Fruit fly (Drosophila melanogaster): ENCODE results near the gene CG7231.

The CG7231 gene

DNA sequence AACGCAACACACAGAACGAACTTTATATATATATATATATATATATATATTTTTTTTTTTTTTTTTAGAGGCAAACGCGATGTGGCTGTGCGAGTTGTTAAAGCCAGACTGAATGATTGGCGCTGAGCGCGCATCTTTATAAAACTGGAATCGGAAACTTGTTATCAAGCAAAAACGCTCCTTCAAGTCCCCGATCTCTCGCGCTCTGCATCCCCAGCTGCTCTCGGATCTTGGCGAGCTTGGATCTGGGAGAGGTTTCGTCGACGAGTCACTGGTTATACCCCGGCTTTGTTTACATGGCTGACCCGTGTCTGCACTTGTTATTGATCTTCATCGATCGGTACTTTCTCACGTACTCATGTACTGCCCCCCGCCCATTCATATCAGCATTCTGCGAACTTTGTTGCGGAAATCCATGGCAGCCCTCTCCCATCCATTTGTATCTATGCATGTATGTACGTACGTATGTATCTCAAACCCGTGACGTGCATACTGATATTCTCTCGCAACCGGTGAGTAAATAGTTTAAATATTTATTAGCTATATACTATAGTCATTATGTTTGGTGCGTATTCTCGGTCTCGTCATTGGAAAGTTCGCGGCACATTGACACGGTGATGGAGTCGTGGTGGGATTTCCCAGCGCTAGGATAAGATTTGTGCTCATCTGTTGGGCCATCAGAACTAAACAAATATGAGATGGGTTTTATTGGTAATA, 23.6 kb downstream of the CG7231 start, which contains the start of gene Spn28Dc:
Gene Spn28Dc (minus strand): TSS at position 51 of the 717 bp plus-strand sequence.
- no peak for TF ChIP-seq psq (optimal IDR thresholded peaks at IDR 0.05)
- TF ChIP-seq insv (optimal IDR thresholded peaks at IDR 0.05): no peak
- TF ChIP-seq Sin3A (optimal IDR thresholded peaks at IDR 0.05): no peak
- no peak for TF ChIP-seq ttk (optimal IDR thresholded peaks at IDR 0.05)
- no peak for TF ChIP-seq h (optimal IDR thresholded peaks at IDR 0.05)
- TF ChIP-seq Myc (optimal IDR thresholded peaks at IDR 0.05): no peak

DNA sequence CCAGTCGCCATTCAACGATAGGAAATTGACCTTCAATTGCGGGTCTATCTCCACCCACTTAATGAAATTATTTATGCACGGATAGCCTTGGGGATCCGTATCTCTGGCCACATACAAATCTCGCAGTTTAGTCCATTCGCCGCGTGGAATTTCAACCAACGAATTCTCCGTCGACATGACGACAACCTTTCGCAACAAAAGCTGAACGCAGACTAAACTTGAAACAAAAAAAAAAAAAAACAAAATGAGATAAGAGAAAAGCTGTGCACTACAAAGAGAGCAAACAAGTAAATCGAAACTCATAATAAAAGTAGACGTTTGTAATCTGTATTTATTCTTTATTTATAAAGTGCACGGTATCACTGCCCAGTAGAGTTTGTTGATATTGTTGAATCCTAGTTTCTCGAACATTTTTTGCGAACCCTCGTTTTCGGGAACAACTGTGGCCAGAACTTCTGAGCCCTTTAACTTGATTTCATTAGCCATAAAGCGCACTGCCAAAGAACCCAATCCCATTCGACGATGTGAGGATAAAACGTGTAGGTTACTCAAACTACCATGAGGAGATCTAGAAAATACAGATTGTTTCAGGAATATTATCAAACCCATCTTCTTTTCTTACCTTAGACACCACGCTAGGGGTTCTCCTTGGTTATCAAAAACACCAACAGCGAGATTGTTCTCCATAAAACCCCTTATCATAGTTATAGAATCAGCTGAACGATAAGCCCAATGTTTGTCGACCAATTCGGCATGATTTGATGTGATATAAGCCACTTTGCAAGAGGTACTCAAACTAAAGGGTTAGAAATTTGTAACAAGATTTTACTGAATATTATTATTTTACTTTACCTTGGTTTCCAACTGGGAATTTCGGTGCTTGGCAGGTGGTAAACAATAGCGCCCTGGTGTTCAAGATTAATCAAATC, 25.8 kb downstream of the CG7231 start, which contains the start of gene CG12560:
Gene CG12560 (minus strand): TSS at position 195 of the 929 bp plus-strand sequence.
- TF ChIP-seq psq (optimal IDR thresholded peaks at IDR 0.05) (no peak), h (optimal IDR thresholded peaks at IDR 0.05) (no peak), Myc (optimal IDR thresholded peaks at IDR 0.05) (no peak), ttk (optimal IDR thresholded peaks at IDR 0.05) (no peak), insv (optimal IDR thresholded peaks at IDR 0.05) (no peak), Sin3A (optimal IDR thresholded peaks at IDR 0.05) (no peak)

DNA sequence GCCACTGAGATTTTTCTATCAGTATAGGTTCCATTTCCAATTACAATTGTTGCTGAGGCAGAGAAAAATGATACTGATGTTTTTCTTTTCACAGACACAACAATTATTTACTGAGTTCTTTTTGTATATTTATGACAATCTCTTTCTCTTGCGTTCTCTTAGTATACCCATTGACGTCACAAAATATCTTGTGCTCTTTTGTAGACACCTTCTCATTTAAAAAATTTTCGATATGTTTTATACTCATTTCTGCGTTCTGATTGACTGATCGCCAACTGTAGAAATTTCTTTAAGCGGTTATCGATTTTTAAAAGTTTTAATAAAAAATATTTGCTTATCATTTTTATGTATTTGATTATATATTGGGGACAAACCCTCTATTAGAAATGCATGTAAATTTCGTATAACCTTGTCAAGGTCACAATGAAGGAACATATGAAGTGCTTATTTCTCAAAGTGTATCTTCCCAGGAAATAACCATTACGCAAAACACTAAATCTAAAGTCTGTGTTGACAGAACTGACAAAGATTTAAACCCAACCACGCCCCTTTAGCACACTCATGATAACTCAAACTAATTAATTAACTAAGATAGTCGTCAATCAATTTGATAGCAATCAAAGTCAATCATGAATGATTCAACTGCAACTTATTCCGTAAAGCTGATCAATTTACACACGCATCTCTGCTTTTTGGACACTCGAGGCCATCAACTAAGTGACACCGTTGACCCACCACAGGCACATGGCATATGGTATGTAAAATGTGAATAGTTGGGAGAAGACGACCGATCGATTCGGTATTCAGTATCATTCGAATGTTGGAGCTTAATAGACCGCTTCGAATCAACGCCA, 27.1 kb downstream of the CG7231 start, which contains the start of the genes Glyat and Tg:
Gene Glyat (minus strand): TSS at position 51 of the 854 bp plus-strand sequence.
Gene Tg (plus strand): TSS at position 804 of the 854 bp plus-strand sequence.
- no peak for TF ChIP-seq Myc (optimal IDR thresholded peaks at IDR 0.05)
- no peak for TF ChIP-seq ttk (optimal IDR thresholded peaks at IDR 0.05)
- TF ChIP-seq Sin3A (optimal IDR thresholded peaks at IDR 0.05): no peak
- no peak for TF ChIP-seq insv (optimal IDR thresholded peaks at IDR 0.05)
- no peak for TF ChIP-seq h (optimal IDR thresholded peaks at IDR 0.05)
- TF ChIP-seq psq (optimal IDR thresholded peaks at IDR 0.05): no peak

DNA sequence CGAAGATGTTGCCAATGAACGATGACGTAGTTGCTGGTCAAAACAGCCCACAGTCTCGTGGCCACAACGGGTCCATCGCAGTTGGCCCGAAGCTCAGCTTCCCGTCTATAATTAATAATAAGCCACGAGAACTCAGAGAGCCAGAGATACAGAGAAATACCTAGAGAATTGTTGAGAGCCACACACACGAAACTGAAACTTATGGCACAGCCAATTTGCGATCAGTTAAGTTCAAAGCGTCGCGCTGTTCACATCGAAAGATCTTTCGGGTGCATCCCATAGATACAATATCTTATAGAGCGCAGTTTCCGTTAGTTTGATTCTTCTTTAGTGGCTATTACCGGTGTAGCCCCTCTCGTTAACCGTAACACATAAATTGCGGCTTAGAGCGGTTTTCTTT, 28.8 kb downstream of the CG7231 start:
- no peak for TF ChIP-seq ttk (optimal IDR thresholded peaks at IDR 0.05)
- no peak for TF ChIP-seq h (optimal IDR thresholded peaks at IDR 0.05)
- no peak for TF ChIP-seq psq (optimal IDR thresholded peaks at IDR 0.05)
- TF ChIP-seq Sin3A (optimal IDR thresholded peaks at IDR 0.05): no peak
- TF ChIP-seq Myc (optimal IDR thresholded peaks at IDR 0.05): no peak
- TF ChIP-seq insv (optimal IDR thresholded peaks at IDR 0.05): no peak

DNA sequence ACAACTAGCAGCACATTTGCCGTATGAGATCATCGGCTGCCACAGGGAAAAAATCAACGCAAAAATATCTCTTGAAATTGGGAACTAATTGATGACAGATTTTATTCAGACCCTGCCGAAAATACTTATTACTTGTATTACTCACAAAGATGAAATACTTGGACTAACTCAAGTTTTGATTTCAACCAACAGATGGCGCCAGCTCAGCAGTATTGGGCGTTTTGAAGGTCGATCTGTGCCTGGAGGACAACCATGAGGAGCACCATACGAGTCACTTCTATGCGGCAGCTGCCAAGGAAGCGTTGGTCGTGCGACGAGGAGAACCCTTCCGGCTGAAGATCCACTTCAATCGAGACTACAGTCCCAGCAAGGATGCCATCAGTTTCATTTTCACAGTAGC, 40.6 kb downstream of the CG7231 start:
- TF ChIP-seq ttk (optimal IDR thresholded peaks at IDR 0.05) (no peak), insv (optimal IDR thresholded peaks at IDR 0.05) (no peak), Myc (optimal IDR thresholded peaks at IDR 0.05) (no peak), psq (optimal IDR thresholded peaks at IDR 0.05) (no peak), h (optimal IDR thresholded peaks at IDR 0.05) (no peak), Sin3A (optimal IDR thresholded peaks at IDR 0.05) (no peak)

DNA sequence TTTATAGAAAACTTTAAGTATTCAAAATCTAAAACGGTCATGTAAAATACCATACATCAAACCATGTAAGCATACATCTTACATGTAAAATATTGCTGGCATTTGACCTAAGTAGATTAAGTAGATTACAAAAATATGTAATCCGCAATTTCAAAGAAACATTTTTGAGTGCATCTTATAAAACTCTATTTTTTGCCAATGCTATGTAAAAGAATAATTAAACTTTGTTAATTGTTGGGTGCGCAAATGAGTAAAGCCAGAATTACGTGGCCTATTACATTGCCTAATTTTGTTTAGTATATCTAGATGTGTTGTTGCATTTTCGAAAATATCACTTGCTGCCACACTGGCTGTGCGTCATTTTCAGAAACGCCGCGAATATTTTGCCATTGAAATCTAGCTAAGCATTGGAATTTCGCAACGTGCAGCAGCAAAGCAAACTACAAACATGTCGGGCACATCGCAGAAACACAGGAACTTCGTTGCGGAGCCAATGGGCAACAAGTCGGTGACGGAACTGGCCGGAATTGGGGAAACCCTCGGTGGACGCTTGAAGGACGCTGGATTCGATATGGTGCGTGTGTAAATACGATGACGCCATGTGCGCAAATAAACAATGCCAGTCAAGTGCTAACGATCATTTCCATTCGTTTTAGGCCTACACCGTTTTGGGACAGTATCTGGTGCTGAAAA, 45.6 kb downstream of the CG7231 start, which contains the start of gene baf:
Gene baf (plus strand): TSS at position 303 of the 693 bp plus-strand sequence.
- no peak for TF ChIP-seq Myc (optimal IDR thresholded peaks at IDR 0.05)
- TF ChIP-seq ttk (optimal IDR thresholded peaks at IDR 0.05): no peak
- TF ChIP-seq psq (optimal IDR thresholded peaks at IDR 0.05): no peak
- TF ChIP-seq Sin3A (optimal IDR thresholded peaks at IDR 0.05): no peak
- no peak for TF ChIP-seq insv (optimal IDR thresholded peaks at IDR 0.05)
- no peak for TF ChIP-seq h (optimal IDR thresholded peaks at IDR 0.05)

DNA sequence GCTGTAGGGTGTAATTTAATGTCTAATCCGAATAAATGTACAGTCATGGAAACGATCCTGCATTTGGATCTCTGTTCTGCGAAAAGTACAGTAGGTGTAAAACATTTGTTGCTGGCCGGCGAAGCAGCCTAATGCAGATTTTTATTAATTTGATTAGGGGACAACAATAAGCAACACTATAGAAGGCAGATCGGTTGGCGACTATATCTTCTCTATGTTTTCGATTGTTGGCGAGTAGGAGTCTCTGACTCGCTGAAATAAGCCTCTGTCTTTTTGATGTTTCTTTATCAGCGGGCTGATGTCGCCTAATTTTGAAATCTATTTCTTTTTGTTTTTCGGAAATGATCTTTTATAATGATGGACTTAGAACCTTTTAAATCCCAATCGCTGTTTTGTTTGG, 46.4 kb downstream of the CG7231 start:
- TF ChIP-seq psq (optimal IDR thresholded peaks at IDR 0.05) (no peak), Sin3A (optimal IDR thresholded peaks at IDR 0.05) (no peak), ttk (optimal IDR thresholded peaks at IDR 0.05) (no peak), Myc (optimal IDR thresholded peaks at IDR 0.05) (no peak), insv (optimal IDR thresholded peaks at IDR 0.05) (no peak), h (optimal IDR thresholded peaks at IDR 0.05) (no peak)

DNA sequence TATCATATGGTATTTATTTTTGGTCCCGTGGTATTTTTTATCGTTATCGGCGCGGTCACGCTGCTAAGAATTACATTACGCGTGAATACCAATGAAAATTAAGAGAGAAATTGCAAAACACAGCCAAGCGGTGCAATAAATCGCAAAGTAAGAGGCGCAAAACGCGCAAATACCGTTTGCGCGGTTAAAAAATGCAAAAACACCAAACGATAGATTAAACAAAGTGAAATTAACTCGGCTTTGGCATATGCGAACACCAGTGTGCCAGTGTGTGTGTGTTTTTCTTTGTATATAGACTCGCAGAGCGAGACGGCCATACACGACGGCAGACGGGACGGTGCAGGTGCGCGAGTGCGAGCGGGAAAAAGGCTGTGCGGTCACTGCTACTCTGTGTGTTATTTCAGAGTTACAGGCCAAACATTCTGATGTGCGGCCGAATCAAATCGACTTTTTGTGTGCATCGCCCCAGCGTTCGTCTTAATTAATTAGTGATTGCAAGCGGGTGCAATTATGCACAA, 47.0 kb downstream of the CG7231 start, which contains the start of gene Cka:
Gene Cka (plus strand): TSS at position 29 of the 518 bp plus-strand sequence.
- no peak for TF ChIP-seq h (optimal IDR thresholded peaks at IDR 0.05)
- no peak for TF ChIP-seq psq (optimal IDR thresholded peaks at IDR 0.05)
- no peak for TF ChIP-seq Myc (optimal IDR thresholded peaks at IDR 0.05)
- no peak for TF ChIP-seq insv (optimal IDR thresholded peaks at IDR 0.05)
- no peak for TF ChIP-seq ttk (optimal IDR thresholded peaks at IDR 0.05)
- no peak for TF ChIP-seq Sin3A (optimal IDR thresholded peaks at IDR 0.05)

DNA sequence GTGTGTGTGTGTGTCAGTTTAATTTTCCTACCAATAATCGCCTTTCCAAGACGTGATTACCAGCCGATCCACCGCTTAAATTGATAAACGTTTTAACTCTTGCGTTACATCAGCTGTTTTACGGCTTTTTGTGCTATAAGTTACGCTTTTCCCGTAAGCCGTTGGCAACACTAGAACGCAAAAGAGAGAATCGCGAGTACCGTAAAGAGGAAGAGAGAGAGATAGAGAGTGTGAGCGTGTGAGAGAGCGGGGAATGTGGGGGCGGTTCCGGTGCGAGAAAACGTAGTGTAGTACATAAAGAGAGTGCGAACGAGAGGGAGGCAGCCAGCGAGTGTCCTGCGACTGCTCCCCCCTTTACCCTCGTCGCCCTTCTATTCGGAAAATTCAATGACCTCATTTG, 47.8 kb downstream of the CG7231 start:
- TF ChIP-seq insv (optimal IDR thresholded peaks at IDR 0.05) (no peak), h (optimal IDR thresholded peaks at IDR 0.05) (no peak), Sin3A (optimal IDR thresholded peaks at IDR 0.05) (no peak), psq (optimal IDR thresholded peaks at IDR 0.05) (no peak), ttk (optimal IDR thresholded peaks at IDR 0.05) (no peak), Myc (optimal IDR thresholded peaks at IDR 0.05) (no peak)

DNA sequence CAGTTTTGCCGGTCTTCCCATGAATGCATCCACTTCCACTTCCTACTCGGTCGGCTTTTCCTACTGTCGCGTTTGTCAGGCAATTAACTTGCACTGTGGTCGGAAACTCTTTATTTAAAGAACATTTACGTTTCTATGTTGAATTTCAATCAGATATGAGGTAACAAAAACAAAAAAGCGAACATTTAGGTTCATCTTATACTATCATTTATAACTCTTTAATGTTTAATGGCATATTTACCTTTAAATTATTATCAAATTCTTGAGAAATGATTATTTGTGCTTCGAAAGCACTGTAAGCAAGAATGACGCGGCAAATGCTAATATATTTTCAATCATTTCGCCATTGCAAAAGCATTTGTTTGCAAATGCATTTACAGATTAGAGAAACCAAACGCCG, 50.0 kb downstream of the CG7231 start:
- TF ChIP-seq h (optimal IDR thresholded peaks at IDR 0.05) (no peak), ttk (optimal IDR thresholded peaks at IDR 0.05) (no peak), Sin3A (optimal IDR thresholded peaks at IDR 0.05) (no peak), insv (optimal IDR thresholded peaks at IDR 0.05) (no peak)

Measured in Kc167 (cell line).